Fruit fly (Drosophila melanogaster) whole organism, adult: ENCODE data around the gene KLHL18.
A peak's percentile ranks its signal among the peaks of the same experiment; 100 is the strongest.

Source experiments
- CG11617 ChIP-seq: fragments of 200-800 bp; sonication (Bioruptor generic); optimal IDR thresholded peaks from 2 replicates; lab custom pipeline; 2017; ENCODE audit warnings: mild to moderate bottlenecking, missing biosample characterization, missing genetic modification reagents, missing genetic modification characterization
- CG12768 ChIP-seq: fragments of 200-800 bp; sonication (Bioruptor generic); optimal IDR thresholded peaks from 2 replicates; lab custom pipeline; 2017; ENCODE audit warnings: missing biosample characterization, missing genetic modification characterization, mild to moderate bottlenecking, moderate library complexity, missing genetic modification reagents
- CG14711 ChIP-seq: fragments of 200-800 bp; sonication (Bioruptor generic); optimal IDR thresholded peaks from 2 replicates; lab custom pipeline; 2018; ENCODE audit warnings: missing biosample characterization, mild to moderate bottlenecking, missing genetic modification characterization, moderate library complexity
- CG1620 ChIP-seq: fragments of 200-800 bp; sonication (Bioruptor generic); optimal IDR thresholded peaks from 2 replicates; lab custom pipeline; 2016; ENCODE audit warnings: missing biosample characterization, missing genetic modification characterization
- CG33017 ChIP-seq: fragments of 200-800 bp; sonication (Bioruptor generic); optimal IDR thresholded peaks from 2 replicates; lab custom pipeline; 2018; ENCODE audit warnings: missing biosample characterization, mild to moderate bottlenecking, missing genetic modification characterization, moderate library complexity
- CG5204 ChIP-seq: fragments of 200-800 bp; sonication (Bioruptor generic); optimal IDR thresholded peaks from 2 replicates; lab custom pipeline; 2016; ENCODE audit warnings: missing biosample characterization, missing genetic modification characterization
- CG7045 ChIP-seq: fragments of 200-800 bp; sonication (Bioruptor generic); optimal IDR thresholded peaks from 2 replicates; lab custom pipeline; 2017; ENCODE audit warnings: missing biosample characterization, mild to moderate bottlenecking, missing genetic modification characterization
- CG7101 ChIP-seq: fragments of 200-800 bp; sonication (Bioruptor generic); optimal IDR thresholded peaks from 2 replicates; lab custom pipeline; 2018; ENCODE audit warnings: missing biosample characterization, mild to moderate bottlenecking, missing genetic modification characterization, moderate library complexity
- Clk ChIP-seq: fragments of 200-800 bp; sonication (Bioruptor generic); optimal IDR thresholded peaks from 2 replicates; lab custom pipeline; 2017; ENCODE audit warnings: missing biosample characterization, missing genetic modification characterization
- Crg-1 ChIP-seq: fragments of 200-800 bp; sonication (Bioruptor generic); optimal IDR thresholded peaks from 2 replicates; lab custom pipeline; 2016; ENCODE audit warnings: missing biosample characterization, missing genetic modification characterization
- Hr96 ChIP-seq: fragments of 200-800 bp; sonication (Bioruptor generic); optimal IDR thresholded peaks from 2 replicates; lab custom pipeline; 2016; ENCODE audit warnings: missing biosample characterization, missing genetic modification characterization
- Mnt ChIP-seq: fragments of 200-800 bp; sonication (Bioruptor generic); optimal IDR thresholded peaks from 2 replicates; lab custom pipeline; 2016; ENCODE audit warnings: missing biosample characterization, mild to moderate bottlenecking, missing genetic modification characterization
- bab1 ChIP-seq: fragments of 200-800 bp; sonication (Bioruptor generic); optimal IDR thresholded peaks from 3 replicates; lab custom pipeline; 2019; ENCODE audit warnings: missing biosample characterization, mild to moderate bottlenecking, missing genetic modification characterization, moderate library complexity
- cic ChIP-seq: fragments of 200-800 bp; sonication (Bioruptor generic); optimal IDR thresholded peaks from 2 replicates; lab custom pipeline; 2017; ENCODE audit warnings: missing biosample characterization, mild to moderate bottlenecking, missing genetic modification characterization, moderate library complexity
- cnc ChIP-seq, 2 experiments: fragments of >200 bp; optimal IDR thresholded peaks; 2 replicates each; lab custom pipeline; 2017
- kay ChIP-seq: fragments of 200-800 bp; sonication (Bioruptor generic); peaks from one replicate; lab custom pipeline; 2016; ENCODE audit warnings: missing biosample characterization, missing genetic modification characterization, borderline replicate concordance
- ovo ChIP-seq: fragments of 200-800 bp; sonication (Bioruptor generic); optimal IDR thresholded peaks from 2 replicates; lab custom pipeline; 2016; ENCODE audit warnings: missing biosample characterization, missing genetic modification characterization
- pad ChIP-seq: fragments of 200-800 bp; sonication (Bioruptor generic); optimal IDR thresholded peaks from 3 replicates; lab custom pipeline; 2017; ENCODE audit warnings: missing biosample characterization, missing genetic modification characterization, mild to moderate bottlenecking, moderate library complexity, missing genetic modification reagents
- tj ChIP-seq: fragments of 200-800 bp; sonication (Bioruptor generic); optimal IDR thresholded peaks from 3 replicates; lab custom pipeline; 2017; ENCODE audit warnings: missing biosample characterization, mild to moderate bottlenecking, missing genetic modification characterization, moderate library complexity
- toe ChIP-seq: fragments of 200-800 bp; sonication (Bioruptor generic); optimal IDR thresholded peaks from 2 replicates; lab custom pipeline; 2016; ENCODE audit warnings: missing biosample characterization, missing genetic modification characterization

KLHL18 gene

DNA sequence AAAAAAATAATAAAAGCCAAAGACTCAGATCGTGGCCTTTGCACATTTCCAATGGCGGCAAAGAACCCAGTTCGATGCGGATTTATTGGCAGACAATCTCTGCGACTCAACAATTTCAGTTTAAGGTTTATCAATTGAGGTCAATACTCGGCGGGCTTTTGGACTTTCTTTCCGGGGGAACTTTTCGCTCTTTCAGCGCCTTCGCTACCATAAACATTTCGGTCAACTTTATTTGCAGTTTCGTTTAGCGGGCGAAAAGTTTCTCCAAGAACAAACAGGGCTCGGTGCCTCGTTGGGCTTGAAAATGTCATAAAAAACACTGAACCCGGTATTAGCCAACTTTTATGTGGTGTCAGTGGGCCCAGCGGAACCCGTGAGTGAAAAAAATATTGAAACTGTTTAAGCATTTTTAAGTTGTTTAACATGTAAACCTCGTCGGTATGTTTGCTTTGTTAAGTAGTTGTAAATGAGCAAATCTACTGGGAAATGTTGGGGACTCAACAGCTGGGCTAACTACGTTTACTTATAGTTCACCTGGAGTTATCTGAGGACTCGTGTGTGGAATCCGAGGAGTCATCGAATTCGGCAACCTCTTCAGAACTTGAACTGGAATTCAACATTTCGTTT is 18.6 kb downstream of the KLHL18 start:
- TF ChIP-seq Mnt (GFP tag; lab: Kevin White, UChicago) (no peak), tj (peak; percentile 64)

dm6 chr3R:11989996-11990395 is 20.2 kb downstream of the KLHL18 start:
- no peak for TF ChIP-seq CG12768
- no peak for TF ChIP-seq CG33017
- TF ChIP-seq CG7101 (tag; lab: Kevin White, UChicago) = no peak
- no peak for TF ChIP-seq cic (GFP tag; lab: Kevin White, UChicago)
- no peak for TF ChIP-seq Clk (GFP tag; lab: Kevin White, UChicago)
- peak; percentile 62 for TF ChIP-seq kay (GFP tag; lab: Kevin White, UChicago)
- no peak for TF ChIP-seq cnc (optimal IDR thresholded peaks at IDR 0.05; lab: Kevin White, UChicago)
- peak; percentile 83 for TF ChIP-seq tj
- no peak for TF ChIP-seq Hr96 (GFP tag; lab: Kevin White, UChicago)

dm6 chr3R:11989206-11989605 is 21.0 kb downstream of the KLHL18 start:
- TF ChIP-seq tj = no peak
- TF ChIP-seq pad (GFP tag; lab: Kevin White, UChicago) = no peak
- TF ChIP-seq CG1620 (GFP tag; lab: Kevin White, UChicago) = no peak
- TF ChIP-seq CG14711 (tag; lab: Kevin White, UChicago) = no peak
- TF ChIP-seq CG5204 (GFP tag; lab: Kevin White, UChicago) = no peak
- TF ChIP-seq Hr96 (GFP tag; lab: Kevin White, UChicago) = no peak
- no peak for TF ChIP-seq kay (GFP tag; lab: Kevin White, UChicago)
- no peak for TF ChIP-seq Clk (GFP tag; lab: Kevin White, UChicago)
- no peak for TF ChIP-seq ovo
- TF ChIP-seq CG11617 (GFP tag; lab: Kevin White, UChicago) = no peak
- no peak for TF ChIP-seq CG7045 (GFP tag; lab: Kevin White, UChicago)

DNA sequence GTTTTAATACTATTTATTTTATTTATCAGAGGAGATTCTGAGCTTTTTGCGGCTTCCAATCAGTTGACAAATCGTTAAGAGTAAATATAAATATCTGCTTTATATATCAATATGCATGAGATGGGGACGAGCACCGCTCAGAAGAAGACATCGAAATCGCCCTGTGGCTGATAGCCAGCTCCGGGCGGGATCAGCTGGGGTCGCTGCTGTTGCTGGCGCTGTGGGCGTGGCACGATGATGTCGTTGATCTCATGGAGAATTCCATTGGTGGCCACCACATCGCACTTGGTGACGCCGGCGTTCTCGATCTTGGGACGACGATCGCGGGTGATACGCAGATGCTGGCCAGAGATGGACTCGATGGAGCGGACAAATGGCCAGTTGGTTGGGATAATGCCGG is 25.4 kb downstream of the KLHL18 start:
- TF ChIP-seq CG33017 = no peak
- no peak for TF ChIP-seq cnc (optimal IDR thresholded peaks at IDR 0.05; lab: Kevin White, UChicago)
- no peak for TF ChIP-seq ovo
- TF ChIP-seq CG5204 (GFP tag; lab: Kevin White, UChicago) = no peak
- no peak for TF ChIP-seq Crg-1 (GFP tag; lab: Kevin White, UChicago)
- no peak for TF ChIP-seq cic (GFP tag; lab: Kevin White, UChicago)
- no peak for TF ChIP-seq bab1 (GFP tag; lab: Kevin White, UChicago)
- no peak for TF ChIP-seq Clk (GFP tag; lab: Kevin White, UChicago)
- TF ChIP-seq Mnt (GFP tag; lab: Kevin White, UChicago) = no peak
- no peak for TF ChIP-seq toe (GFP tag; lab: Kevin White, UChicago)
- TF ChIP-seq CG12768 = no peak
- no peak for TF ChIP-seq CG11617 (GFP tag; lab: Kevin White, UChicago)
- TF ChIP-seq CG7045 (GFP tag; lab: Kevin White, UChicago) = no peak

DNA sequence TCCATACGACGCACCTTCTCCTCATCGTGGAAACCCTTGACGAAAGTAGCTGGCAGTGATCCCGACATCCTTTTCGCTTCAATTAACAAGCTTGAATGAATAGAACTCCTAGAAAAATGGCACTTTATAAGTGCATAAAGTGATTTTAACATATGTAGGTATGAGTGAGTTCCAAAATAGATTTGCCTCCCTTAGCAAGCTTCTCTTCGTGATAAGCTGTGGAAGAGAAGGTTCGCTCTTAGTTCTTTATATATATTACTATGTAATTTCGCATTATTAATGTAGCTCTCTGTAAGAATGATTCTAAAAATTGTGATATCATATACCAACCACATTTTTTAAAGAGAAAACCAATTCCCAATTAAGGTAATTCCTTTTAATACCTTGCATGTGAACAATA is 25.8 kb downstream of the KLHL18 start, which contains the start of gene CG3397:
CG3397 (minus strand) TSS at position 101 of the 400 bp plus-strand sequence.
- TF ChIP-seq Hr96 (GFP tag; lab: Kevin White, UChicago) (no peak), kay (GFP tag; lab: Kevin White, UChicago) (no peak), pad (GFP tag; lab: Kevin White, UChicago) (no peak), toe (GFP tag; lab: Kevin White, UChicago) (no peak), Crg-1 (GFP tag; lab: Kevin White, UChicago) (no peak), cic (GFP tag; lab: Kevin White, UChicago) (no peak), Clk (GFP tag; lab: Kevin White, UChicago) (no peak), CG33017 (no peak), CG11617 (GFP tag; lab: Kevin White, UChicago) (no peak), cnc (optimal IDR thresholded peaks at IDR 0.05; lab: Kevin White, UChicago) (no peak), bab1 (GFP tag; lab: Kevin White, UChicago) (no peak), CG7045 (GFP tag; lab: Kevin White, UChicago) (no peak), CG12768 (no peak), Mnt (GFP tag; lab: Kevin White, UChicago) (no peak), CG5204 (GFP tag; lab: Kevin White, UChicago) (no peak), CG14711 (tag; lab: Kevin White, UChicago) (no peak), tj (no peak), ovo (no peak), CG1620 (GFP tag; lab: Kevin White, UChicago) (no peak)

dm6 chr3R:11982547-11982946 is 27.7 kb downstream of the KLHL18 start:
- TF ChIP-seq CG5204 (GFP tag; lab: Kevin White, UChicago) = no peak
- TF ChIP-seq cnc (optimal IDR thresholded peaks at IDR 0.05; lab: Kevin White, UChicago) = no peak
- no peak for TF ChIP-seq CG12768
- no peak for TF ChIP-seq CG14711 (tag; lab: Kevin White, UChicago)
- no peak for TF ChIP-seq Crg-1 (GFP tag; lab: Kevin White, UChicago)
- TF ChIP-seq tj = no peak
- no peak for TF ChIP-seq CG33017
- no peak for TF ChIP-seq ovo
- TF ChIP-seq Clk (GFP tag; lab: Kevin White, UChicago) = no peak
- no peak for TF ChIP-seq toe (GFP tag; lab: Kevin White, UChicago)
- no peak for TF ChIP-seq CG1620 (GFP tag; lab: Kevin White, UChicago)
- no peak for TF ChIP-seq CG7101 (tag; lab: Kevin White, UChicago)
- TF ChIP-seq pad (GFP tag; lab: Kevin White, UChicago) = no peak
